Worm (Caenorhabditis elegans) whole organism, L1 larva: ENCODE data around the gene ugt-15.
A peak's percentile ranks its signal among the peaks of the same experiment; 100 is the strongest.

Experiments
- Y116A8C.19 ChIP-seq: sonication (generic microtip); optimal IDR thresholded peaks from 2 replicates; lab custom pipeline; 2016; ENCODE audit warnings: missing compliant biosample characterization, missing genetic modification characterization, borderline replicate concordance
- ama-1 ChIP-seq: fragments of 150-350 bp; optimal IDR thresholded peaks from 2 replicates; lab custom pipeline; 2014
- blmp-1 ChIP-seq: fragments of 150-350 bp; optimal IDR thresholded peaks from 2 replicates; lab custom pipeline; 2014; ENCODE audit warnings: missing biosample characterization, missing genetic modification characterization
- ceh-63 ChIP-seq: fragments of 200-800 bp; sonication (Bioruptor generic); optimal IDR thresholded peaks from 2 replicates; lab custom pipeline; 2018; ENCODE audit warnings: mild to moderate bottlenecking, missing genetic modification characterization, missing compliant biosample characterization
- ceh-82 ChIP-seq, 3 experiments: fragments of 150-350 bp in 1 of 3; sonication (generic microtip) in 2 of 3; optimal IDR thresholded peaks; 2 replicates each; lab custom pipeline; 2014 to 2017; ENCODE audit warnings: missing biosample characterization in 3 of 3, missing genetic modification characterization in 3 of 3
- ceh-88 ChIP-seq: fragments of 200-800 bp; sonication (Bioruptor generic); IDR thresholded peaks from 2 replicates; pipeline ENCODE4 v1.3.6; 2022; ENCODE audit warnings: missing genetic modification characterization, missing compliant biosample characterization
- ces-1 ChIP-seq: fragments of 150-350 bp; optimal IDR thresholded peaks from 2 replicates; lab custom pipeline; 2014; ENCODE audit warnings: missing biosample characterization, missing genetic modification reagents, missing genetic modification characterization
- dsc-1 ChIP-seq: sonication (generic microtip); optimal IDR thresholded peaks from 2 replicates; lab custom pipeline; 2016; ENCODE audit warnings: mild to moderate bottlenecking, missing genetic modification characterization, missing compliant biosample characterization
- efl-1 ChIP-seq, 4 experiments: fragments of 150-350 bp; optimal IDR thresholded peaks in 3 of 4; peaks in 1 of 4; 1 replicate in 1 of 4; 2 replicates in 3 of 4; lab custom pipeline; 2014; ENCODE audit warnings: missing biosample characterization in 2 of 4, missing genetic modification characterization in 2 of 4, missing genetic modification reagents in 2 of 4
- egl-27 ChIP-seq, 2 experiments: fragments of 150-350 bp in 1 of 2; sonication (generic microtip); optimal IDR thresholded peaks; 3 replicates each; lab custom pipeline; 2017 to 2018; ENCODE audit warnings: missing biosample characterization in 2 of 2, missing genetic modification characterization in 2 of 2, missing genetic modification reagents in 2 of 2
- ets-5 ChIP-seq: fragments of 200-800 bp; sonication (Bioruptor generic); IDR thresholded peaks from 2 replicates; pipeline ENCODE4 v1.3.6; 2022; ENCODE audit warnings: missing genetic modification characterization, missing compliant biosample characterization
- fkh-10 ChIP-seq: sonication (generic microtip); optimal IDR thresholded peaks from 2 replicates; lab custom pipeline; 2017; ENCODE audit warnings: missing biosample characterization, missing genetic modification reagents, missing genetic modification characterization
- fkh-4 ChIP-seq: sonication (generic microtip); optimal IDR thresholded peaks from 2 replicates; lab custom pipeline; 2016; ENCODE audit warnings: missing compliant biosample characterization, missing genetic modification characterization, borderline replicate concordance
- fkh-8 ChIP-seq: sonication (generic microtip); optimal IDR thresholded peaks from 2 replicates; lab custom pipeline; 2016; ENCODE audit warnings: mild to moderate bottlenecking, missing genetic modification characterization, missing compliant biosample characterization
- fos-1 ChIP-seq: fragments of 150-350 bp; optimal IDR thresholded peaks from 2 replicates; lab custom pipeline; 2014; ENCODE audit warnings: missing biosample characterization, missing genetic modification characterization
- grh-1 ChIP-seq: fragments of 200-800 bp; sonication (Bioruptor generic); IDR thresholded peaks from 2 replicates; pipeline ENCODE4 v1.3.6; 2022; ENCODE audit warnings: missing genetic modification reagents, missing genetic modification characterization, missing compliant biosample characterization
- hlh-4 ChIP-seq: sonication (generic microtip); optimal IDR thresholded peaks from 2 replicates; lab custom pipeline; 2016; ENCODE audit warnings: mild to moderate bottlenecking, missing genetic modification characterization, missing compliant biosample characterization
- irx-1 ChIP-seq: sonication (generic microtip); optimal IDR thresholded peaks from 2 replicates; lab custom pipeline; 2016; ENCODE audit warnings: missing genetic modification characterization, missing compliant biosample characterization
- jun-1 ChIP-seq: fragments of 150-350 bp; optimal IDR thresholded peaks from 2 replicates; lab custom pipeline; 2014; ENCODE audit warnings: missing biosample characterization, missing genetic modification reagents, missing genetic modification characterization
- lin-14 ChIP-seq: fragments of 200-800 bp; sonication (Bioruptor generic); optimal IDR thresholded peaks from 2 replicates; lab custom pipeline; 2018; ENCODE audit warnings: mild to moderate bottlenecking, missing genetic modification characterization, moderate library complexity, missing compliant biosample characterization
- lin-35 ChIP-seq, 2 experiments: fragments of 150-350 bp; optimal IDR thresholded peaks; 2 replicates each; lab custom pipeline; 2014; ENCODE audit warnings: missing biosample characterization in 2 of 2, missing genetic modification characterization in 2 of 2, missing genetic modification reagents in 2 of 2
- lsy-2 ChIP-seq, 2 experiments: fragments of 150-350 bp; optimal IDR thresholded peaks; 2 replicates each; lab custom pipeline; 2014; ENCODE audit warnings: missing biosample characterization in 2 of 2, missing genetic modification characterization in 2 of 2
- mdl-1 ChIP-seq, 2 experiments: fragments of 150-350 bp; optimal IDR thresholded peaks; 2 replicates each; lab custom pipeline; 2014 to 2017; ENCODE audit warnings: missing biosample characterization in 2 of 2, missing genetic modification characterization in 2 of 2, inconsistent platforms in 1 of 2
- mef-2 ChIP-seq: fragments of 150-350 bp; optimal IDR thresholded peaks from 2 replicates; lab custom pipeline; 2014; ENCODE audit warnings: missing biosample characterization, missing genetic modification characterization
- mep-1 ChIP-seq: fragments of 150-350 bp; optimal IDR thresholded peaks from 2 replicates; lab custom pipeline; 2014; ENCODE audit warnings: missing biosample characterization, missing genetic modification characterization
- nhr-19 ChIP-seq: fragments of 200-800 bp; sonication (Bioruptor generic); conservative IDR thresholded peaks from 2 replicates; pipeline ENCODE4 v1.3.6; 2022; ENCODE audit warnings: missing genetic modification characterization, missing compliant biosample characterization
- nhr-47 ChIP-seq: sonication (generic microtip); optimal IDR thresholded peaks from 2 replicates; lab custom pipeline; 2016; ENCODE audit warnings: mild to moderate bottlenecking, missing genetic modification characterization, moderate library complexity, missing compliant biosample characterization
- nhr-76 ChIP-seq: sonication (generic microtip); optimal IDR thresholded peaks from 2 replicates; lab custom pipeline; 2017; ENCODE audit warnings: missing biosample characterization, missing genetic modification characterization
- nhr-77 ChIP-seq: fragments of 150-350 bp; optimal IDR thresholded peaks from 2 replicates; lab custom pipeline; 2014; ENCODE audit warnings: missing biosample characterization, missing genetic modification characterization
- nhr-84 ChIP-seq: sonication (generic microtip); optimal IDR thresholded peaks from 2 replicates; lab custom pipeline; 2017; ENCODE audit warnings: missing biosample characterization, missing genetic modification characterization
- nhr-85 ChIP-seq: sonication (generic microtip); peaks from one replicate; lab custom pipeline; 2016; ENCODE audit warnings: missing genetic modification characterization, inconsistent platforms, missing compliant biosample characterization
- pag-3 ChIP-seq: sonication (generic microtip); optimal IDR thresholded peaks from 2 replicates; lab custom pipeline; 2017; ENCODE audit warnings: missing genetic modification characterization, mild to moderate bottlenecking, missing compliant biosample characterization, antibody characterized with exemption, borderline replicate concordance; ENCODE audit not compliant: insufficient read depth
- pax-3 ChIP-seq: fragments of 200-800 bp; sonication (Bioruptor generic); optimal IDR thresholded peaks from 2 replicates; lab custom pipeline; 2018; ENCODE audit warnings: mild to moderate bottlenecking, missing genetic modification characterization, moderate library complexity, missing compliant biosample characterization
- rnt-1 ChIP-seq: sonication (generic microtip); optimal IDR thresholded peaks from 2 replicates; lab custom pipeline; 2016; ENCODE audit warnings: mild to moderate bottlenecking, missing genetic modification characterization, moderate library complexity, missing compliant biosample characterization
- skn-1 ChIP-seq: fragments of 150-350 bp; optimal IDR thresholded peaks from 2 replicates; lab custom pipeline; 2014; ENCODE audit warnings: missing biosample characterization, missing genetic modification characterization
- snu-23 ChIP-seq: sonication (generic microtip); optimal IDR thresholded peaks from 2 replicates; lab custom pipeline; 2016; ENCODE audit warnings: missing genetic modification characterization, missing compliant biosample characterization
- sox-4 ChIP-seq: sonication (generic microtip); optimal IDR thresholded peaks from 2 replicates; lab custom pipeline; 2016; ENCODE audit warnings: missing genetic modification characterization, missing compliant biosample characterization
- swsn-7 ChIP-seq: sonication (generic microtip); optimal IDR thresholded peaks from 2 replicates; lab custom pipeline; 2016; ENCODE audit warnings: missing genetic modification characterization, missing compliant biosample characterization
- tbx-2 ChIP-seq: sonication (generic microtip); optimal IDR thresholded peaks from 2 replicates; lab custom pipeline; 2016; ENCODE audit warnings: missing genetic modification characterization, missing compliant biosample characterization
- unc-86 ChIP-seq: sonication (generic microtip); optimal IDR thresholded peaks from 2 replicates; lab custom pipeline; 2016; ENCODE audit warnings: missing genetic modification characterization, missing compliant biosample characterization
- unc-98 ChIP-seq: fragments of 200-800 bp; sonication (Bioruptor generic); IDR thresholded peaks from 2 replicates; pipeline ENCODE4 v1.3.6; 2022; ENCODE audit warnings: missing genetic modification characterization, missing compliant biosample characterization
- xbp-1 ChIP-seq: sonication (generic microtip); optimal IDR thresholded peaks from 2 replicates; lab custom pipeline; 2016; ENCODE audit warnings: missing genetic modification characterization, missing compliant biosample characterization
- zag-1 ChIP-seq: fragments of 150-350 bp; optimal IDR thresholded peaks from 2 replicates; lab custom pipeline; 2014; ENCODE audit warnings: missing biosample characterization, missing genetic modification characterization
- ztf-11 ChIP-seq, 2 experiments: sonication (generic microtip); optimal IDR thresholded peaks; 2 replicates each; lab custom pipeline; 2016 to 2017; ENCODE audit warnings: missing genetic modification characterization in 2 of 2, missing biosample characterization in 1 of 2, missing compliant biosample characterization in 1 of 2
- ztf-4 ChIP-seq: fragments of 150-350 bp; optimal IDR thresholded peaks from 2 replicates; lab custom pipeline; 2014; ENCODE audit warnings: missing biosample characterization, missing genetic modification characterization

The ugt-15 gene

ce11 chrV:12811126-12811525 lies 16.2 kb upstream of the ugt-15 start, which contains the start of gene ZC443.2:
Gene ZC443.2 (minus strand): TSS chrV:12811192.
- TF ChIP-seq ceh-88 (GFP tag; lab: Robert Waterston, UW) (no peak), nhr-76 (no peak), ztf-11 (tag; optimal IDR thresholded peaks at IDR 0.05; lab: Kevin White, UChicago) (no peak), Y116A8C.19 (tag; lab: Kevin White, UChicago) (no peak)

DNA sequence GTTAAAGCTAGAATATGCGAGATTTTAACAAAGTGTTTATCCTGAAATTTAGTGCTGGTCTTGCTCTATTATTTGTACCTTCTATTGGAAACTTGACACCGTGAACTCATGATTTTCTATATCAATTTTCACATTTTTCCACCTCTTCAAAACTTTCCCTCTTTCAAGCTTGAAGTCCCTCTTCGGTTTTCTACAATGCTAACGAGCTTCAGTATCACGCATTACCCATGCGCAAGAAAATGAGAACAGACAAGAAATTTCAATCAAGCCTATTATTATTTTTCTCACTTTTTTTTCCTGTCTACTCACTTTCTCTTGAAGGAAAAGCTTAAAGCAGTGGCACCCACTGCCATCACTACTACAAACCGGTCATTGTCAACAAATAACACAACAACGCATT lies 15.5 kb upstream of the ugt-15 start:
- TF ChIP-seq fkh-10 (no peak), ama-1 (peak; percentile 55), snu-23 (no peak), mep-1 (tag; lab: Kevin White, UChicago) (no peak), pax-3 (tag; lab: Kevin White, UChicago) (peak; percentile 50), ceh-63 (GFP tag; lab: Kevin White, UChicago) (no peak), ceh-82 (tag; optimal IDR thresholded peaks at IDR 0.05; lab: Kevin White, UChicago) (no peak), irx-1 (tag; lab: Kevin White, UChicago) (no peak), nhr-85 (tag; lab: Kevin White, UChicago) (no peak), efl-1 (optimal IDR thresholded peaks at IDR 0.05; lab: Kevin White, UChicago) (no peak), efl-1 (GFP tag; optimal IDR thresholded peaks at IDR 0.05 in 1 of 2; lab: Kevin White, UChicago) (peak in 1 of 2 experiments; percentile 43), unc-86 (no peak), skn-1 (no peak), lin-14 (GFP tag; lab: Kevin White, UChicago) (no peak), zag-1 (tag; lab: Kevin White, UChicago) (no peak), xbp-1 (tag; lab: Kevin White, UChicago) (no peak), nhr-77 (tag; lab: Kevin White, UChicago) (no peak), rnt-1 (peak; percentile 4)

ce11 chrV:12814022-12814421 lies 13.3 kb upstream of the ugt-15 start, which contains the start of gene ZC443.3:
Gene ZC443.3 (minus strand): TSS chrV:12814122.
- TF ChIP-seq ets-5 (no peak), blmp-1 (tag; lab: Kevin White, UChicago) (peak; percentile 82), grh-1 (GFP tag; lab: Robert Waterston, UW) (no peak), pag-3 (tag; lab: Kevin White, UChicago) (peak; percentile 31)

ce11 chrV:12814481-12814882 lies 12.8 kb upstream of the ugt-15 start:
- TF ChIP-seq fkh-4 (tag; lab: Kevin White, UChicago) (no peak), rnt-1 (peak; percentile 76), lin-35 (GFP tag; optimal IDR thresholded peaks at IDR 0.05; lab: Kevin White, UChicago) (peak; percentile 54 to 63), mdl-1 (tag; optimal IDR thresholded peaks at IDR 0.05; lab: Kevin White, UChicago) (peak in 1 of 2 experiments; percentile 77), jun-1 (tag; lab: Kevin White, UChicago) (peak; percentile 11), lsy-2 (tag; optimal IDR thresholded peaks at IDR 0.05; lab: Kevin White, UChicago) (peak; percentile 51 to 75), nhr-77 (tag; lab: Kevin White, UChicago) (peak; percentile 32), nhr-19 (GFP tag; lab: Robert Waterston, UW) (peak; percentile 65), fos-1 (tag; lab: Kevin White, UChicago) (peak; percentile 14), efl-1 (optimal IDR thresholded peaks at IDR 0.05; lab: Kevin White, UChicago) (peak; percentile 62 to 75), efl-1 (GFP tag; optimal IDR thresholded peaks at IDR 0.05 in 1 of 2; lab: Kevin White, UChicago) (peak; percentile 37 to 91), hlh-4 (tag; lab: Kevin White, UChicago) (no peak), nhr-84 (no peak), tbx-2 (tag; lab: Kevin White, UChicago) (peak; percentile 72), lin-14 (GFP tag; lab: Kevin White, UChicago) (peak; percentile 96), nhr-85 (tag; lab: Kevin White, UChicago) (peak; percentile 67), dsc-1 (tag; lab: Kevin White, UChicago) (peak; percentile 39), unc-98 (GFP tag; lab: Robert Waterston, UW) (no peak), sox-4 (peak; percentile 19), ets-5 (no peak), fkh-8 (peak; percentile 87), unc-86 (peak; percentile 81), snu-23 (peak; percentile 64), ztf-11 (tag; optimal IDR thresholded peaks at IDR 0.05; lab: Kevin White, UChicago) (peak in 1 of 2 experiments; percentile 42), nhr-47 (tag; lab: Kevin White, UChicago) (peak; percentile 80), ztf-4 (tag; lab: Kevin White, UChicago) (peak; percentile 38), fkh-10 (peak; percentile 81), egl-27 (tag; optimal IDR thresholded peaks at IDR 0.05; lab: Kevin White, UChicago) (no peak), ces-1 (GFP tag; lab: Kevin White, UChicago) (no peak), swsn-7 (peak; percentile 70), ceh-82 (tag; optimal IDR thresholded peaks at IDR 0.05; lab: Kevin White, UChicago) (peak; percentile 32 to 53 (median 51)), blmp-1 (tag; lab: Kevin White, UChicago) (no peak), mef-2 (tag; lab: Kevin White, UChicago) (no peak)
